Worm (Caenorhabditis elegans) whole organism, L1 larva: ENCODE results near the gene C04F6.7.

Source experiments
- C16A3.4 ChIP-seq: fragments of 150-350 bp; optimal IDR thresholded peaks from 2 replicates; lab custom pipeline; 2014; ENCODE audit warnings: missing biosample characterization, missing genetic modification characterization
- Y116A8C.19 ChIP-seq: sonication (generic microtip); optimal IDR thresholded peaks from 2 replicates; lab custom pipeline; 2016; ENCODE audit warnings: missing compliant biosample characterization, missing genetic modification characterization, borderline replicate concordance
- aly-2 ChIP-seq: fragments of 150-350 bp; optimal IDR thresholded peaks from 2 replicates; lab custom pipeline; 2014; ENCODE audit warnings: missing biosample characterization, missing genetic modification characterization
- ama-1 ChIP-seq: fragments of 150-350 bp; optimal IDR thresholded peaks from 2 replicates; lab custom pipeline; 2014
- blmp-1 ChIP-seq: fragments of 150-350 bp; optimal IDR thresholded peaks from 2 replicates; lab custom pipeline; 2014; ENCODE audit warnings: missing biosample characterization, missing genetic modification characterization
- ceh-63 ChIP-seq: fragments of 200-800 bp; sonication (Bioruptor generic); optimal IDR thresholded peaks from 2 replicates; lab custom pipeline; 2018; ENCODE audit warnings: mild to moderate bottlenecking, missing genetic modification characterization, missing compliant biosample characterization
- ceh-82 ChIP-seq, 3 experiments: fragments of 150-350 bp in 1 of 3; sonication (generic microtip) in 2 of 3; optimal IDR thresholded peaks; 2 replicates each; lab custom pipeline; 2014 to 2017; ENCODE audit warnings: missing biosample characterization in 3 of 3, missing genetic modification characterization in 3 of 3
- ceh-90 ChIP-seq: sonication (generic microtip); optimal IDR thresholded peaks from 2 replicates; lab custom pipeline; 2016; ENCODE audit warnings: missing genetic modification characterization, missing compliant biosample characterization
- ces-1 ChIP-seq: fragments of 150-350 bp; optimal IDR thresholded peaks from 2 replicates; lab custom pipeline; 2014; ENCODE audit warnings: missing biosample characterization, missing genetic modification reagents, missing genetic modification characterization
- dsc-1 ChIP-seq: sonication (generic microtip); optimal IDR thresholded peaks from 2 replicates; lab custom pipeline; 2016; ENCODE audit warnings: mild to moderate bottlenecking, missing genetic modification characterization, missing compliant biosample characterization
- efl-1 ChIP-seq, 4 experiments: fragments of 150-350 bp; optimal IDR thresholded peaks in 3 of 4; peaks in 1 of 4; 1 replicate in 1 of 4; 2 replicates in 3 of 4; lab custom pipeline; 2014; ENCODE audit warnings: missing biosample characterization in 2 of 4, missing genetic modification characterization in 2 of 4, missing genetic modification reagents in 2 of 4
- egl-27 ChIP-seq, 2 experiments: fragments of 150-350 bp in 1 of 2; sonication (generic microtip); optimal IDR thresholded peaks; 3 replicates each; lab custom pipeline; 2017 to 2018; ENCODE audit warnings: missing biosample characterization in 2 of 2, missing genetic modification characterization in 2 of 2, missing genetic modification reagents in 2 of 2
- fkh-4 ChIP-seq: sonication (generic microtip); optimal IDR thresholded peaks from 2 replicates; lab custom pipeline; 2016; ENCODE audit warnings: missing compliant biosample characterization, missing genetic modification characterization, borderline replicate concordance
- fos-1 ChIP-seq: fragments of 150-350 bp; optimal IDR thresholded peaks from 2 replicates; lab custom pipeline; 2014; ENCODE audit warnings: missing biosample characterization, missing genetic modification characterization
- hlh-17 ChIP-seq: fragments of 200-800 bp; sonication (Bioruptor generic); optimal IDR thresholded peaks from 2 replicates; lab custom pipeline; 2018; ENCODE audit warnings: missing genetic modification characterization, mild to moderate bottlenecking, missing compliant biosample characterization, moderate library complexity, borderline replicate concordance
- hlh-4 ChIP-seq: sonication (generic microtip); optimal IDR thresholded peaks from 2 replicates; lab custom pipeline; 2016; ENCODE audit warnings: mild to moderate bottlenecking, missing genetic modification characterization, missing compliant biosample characterization
- irx-1 ChIP-seq: sonication (generic microtip); optimal IDR thresholded peaks from 2 replicates; lab custom pipeline; 2016; ENCODE audit warnings: missing genetic modification characterization, missing compliant biosample characterization
- isw-1 ChIP-seq: fragments of 200-800 bp; sonication (Bioruptor generic); IDR thresholded peaks from 2 replicates; pipeline ENCODE4 v1.3.6; 2022; ENCODE audit warnings: missing genetic modification characterization, missing compliant biosample characterization
- lin-14 ChIP-seq: fragments of 200-800 bp; sonication (Bioruptor generic); optimal IDR thresholded peaks from 2 replicates; lab custom pipeline; 2018; ENCODE audit warnings: mild to moderate bottlenecking, missing genetic modification characterization, moderate library complexity, missing compliant biosample characterization
- lin-15B ChIP-seq: fragments of 150-350 bp; sonication (generic microtip); optimal IDR thresholded peaks from 3 replicates; lab custom pipeline; 2014; ENCODE audit warnings: missing biosample characterization, missing genetic modification characterization
- lin-35 ChIP-seq, 2 experiments: fragments of 150-350 bp; optimal IDR thresholded peaks; 2 replicates each; lab custom pipeline; 2014; ENCODE audit warnings: missing biosample characterization in 2 of 2, missing genetic modification characterization in 2 of 2, missing genetic modification reagents in 2 of 2
- lir-3 ChIP-seq: sonication (generic microtip); optimal IDR thresholded peaks from 2 replicates; lab custom pipeline; 2016; ENCODE audit warnings: mild to moderate bottlenecking, missing genetic modification characterization, moderate library complexity, missing compliant biosample characterization; ENCODE audit not compliant: poor library complexity
- lsy-2 ChIP-seq, 2 experiments: fragments of 150-350 bp; optimal IDR thresholded peaks; 2 replicates each; lab custom pipeline; 2014; ENCODE audit warnings: missing biosample characterization in 2 of 2, missing genetic modification characterization in 2 of 2
- mab-9 ChIP-seq: fragments of 200-800 bp; sonication (Bioruptor generic); IDR thresholded peaks from 2 replicates; pipeline ENCODE4 v1.3.6; 2022; ENCODE audit warnings: missing genetic modification reagents, missing genetic modification characterization, missing compliant biosample characterization
- mdl-1 ChIP-seq, 2 experiments: fragments of 150-350 bp; optimal IDR thresholded peaks; 2 replicates each; lab custom pipeline; 2014 to 2017; ENCODE audit warnings: missing biosample characterization in 2 of 2, missing genetic modification characterization in 2 of 2, inconsistent platforms in 1 of 2
- mef-2 ChIP-seq: fragments of 150-350 bp; optimal IDR thresholded peaks from 2 replicates; lab custom pipeline; 2014; ENCODE audit warnings: missing biosample characterization, missing genetic modification characterization
- mep-1 ChIP-seq: fragments of 150-350 bp; optimal IDR thresholded peaks from 2 replicates; lab custom pipeline; 2014; ENCODE audit warnings: missing biosample characterization, missing genetic modification characterization
- nhr-20 ChIP-seq: sonication (generic microtip); optimal IDR thresholded peaks from 2 replicates; lab custom pipeline; 2016; ENCODE audit warnings: mild to moderate bottlenecking, missing genetic modification characterization, missing compliant biosample characterization
- nhr-28 ChIP-seq: fragments of 150-350 bp; optimal IDR thresholded peaks from 2 replicates; lab custom pipeline; 2014; ENCODE audit warnings: missing biosample characterization, missing genetic modification characterization
- nhr-76 ChIP-seq: sonication (generic microtip); optimal IDR thresholded peaks from 2 replicates; lab custom pipeline; 2017; ENCODE audit warnings: missing biosample characterization, missing genetic modification characterization
- nhr-77 ChIP-seq: fragments of 150-350 bp; optimal IDR thresholded peaks from 2 replicates; lab custom pipeline; 2014; ENCODE audit warnings: missing biosample characterization, missing genetic modification characterization
- nhr-90 ChIP-seq: sonication (generic microtip); optimal IDR thresholded peaks from 2 replicates; lab custom pipeline; 2016; ENCODE audit warnings: mild to moderate bottlenecking, missing genetic modification characterization, missing compliant biosample characterization; ENCODE audit not compliant: poor library complexity
- pax-3 ChIP-seq: fragments of 200-800 bp; sonication (Bioruptor generic); optimal IDR thresholded peaks from 2 replicates; lab custom pipeline; 2018; ENCODE audit warnings: mild to moderate bottlenecking, missing genetic modification characterization, moderate library complexity, missing compliant biosample characterization
- rnt-1 ChIP-seq: sonication (generic microtip); optimal IDR thresholded peaks from 2 replicates; lab custom pipeline; 2016; ENCODE audit warnings: mild to moderate bottlenecking, missing genetic modification characterization, moderate library complexity, missing compliant biosample characterization
- snu-23 ChIP-seq: sonication (generic microtip); optimal IDR thresholded peaks from 2 replicates; lab custom pipeline; 2016; ENCODE audit warnings: missing genetic modification characterization, missing compliant biosample characterization
- sox-4 ChIP-seq: sonication (generic microtip); optimal IDR thresholded peaks from 2 replicates; lab custom pipeline; 2016; ENCODE audit warnings: missing genetic modification characterization, missing compliant biosample characterization
- sptf-1 ChIP-seq: fragments of 150-350 bp; optimal IDR thresholded peaks from 2 replicates; lab custom pipeline; 2014; ENCODE audit warnings: missing biosample characterization, missing genetic modification characterization
- sup-37 ChIP-seq: fragments of 200-800 bp; sonication (Bioruptor generic); optimal IDR thresholded peaks from 2 replicates; lab custom pipeline; 2018; ENCODE audit warnings: mild to moderate bottlenecking, missing genetic modification characterization, missing compliant biosample characterization
- tbx-2 ChIP-seq: sonication (generic microtip); optimal IDR thresholded peaks from 2 replicates; lab custom pipeline; 2016; ENCODE audit warnings: missing genetic modification characterization, missing compliant biosample characterization
- unc-130 ChIP-seq: fragments of 150-350 bp; optimal IDR thresholded peaks from 2 replicates; lab custom pipeline; 2017; ENCODE audit warnings: missing biosample characterization, missing genetic modification characterization, inconsistent platforms
- unc-30 ChIP-seq: sonication (generic microtip); optimal IDR thresholded peaks from 2 replicates; lab custom pipeline; 2017; ENCODE audit warnings: missing biosample characterization, missing genetic modification characterization
- unc-62 ChIP-seq: fragments of 150-350 bp; optimal IDR thresholded peaks from 2 replicates; lab custom pipeline; 2014; ENCODE audit warnings: missing biosample characterization, missing genetic modification reagents, missing genetic modification characterization
- unc-86 ChIP-seq: sonication (generic microtip); optimal IDR thresholded peaks from 2 replicates; lab custom pipeline; 2016; ENCODE audit warnings: missing genetic modification characterization, missing compliant biosample characterization
- vab-15 ChIP-seq: sonication (generic microtip); optimal IDR thresholded peaks from 2 replicates; lab custom pipeline; 2017; ENCODE audit warnings: missing genotype, mild to moderate bottlenecking, missing genetic modification characterization, missing compliant biosample characterization
- zip-4 ChIP-seq: fragments of 200-800 bp; sonication (Bioruptor generic); optimal IDR thresholded peaks from 2 replicates; lab custom pipeline; 2018; ENCODE audit warnings: mild to moderate bottlenecking, missing genetic modification characterization, moderate library complexity, missing compliant biosample characterization

The C04F6.7 gene

DNA sequence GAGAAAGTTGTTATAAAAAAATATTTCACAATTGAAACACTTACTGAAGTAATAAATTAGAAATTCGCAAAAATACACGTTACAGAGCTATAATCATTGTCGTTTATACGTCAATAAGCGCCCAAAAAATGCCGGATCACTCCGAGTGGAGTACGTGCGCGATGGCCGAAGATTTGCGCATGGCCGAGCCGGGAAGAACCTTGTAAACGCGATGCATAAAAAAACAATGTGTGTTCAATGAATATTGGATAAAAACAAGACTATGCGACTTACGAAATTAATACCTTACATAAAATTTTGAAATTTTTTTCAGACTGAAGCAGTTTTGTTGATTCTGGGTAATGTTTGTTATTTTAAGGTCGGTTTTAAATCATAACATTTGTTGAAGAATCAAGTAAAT is 39.9 kb downstream of the C04F6.7 start, which contains the start of gene sorf-1 (continued):
- TF ChIP-seq aly-2 (tag; lab: Kevin White, UChicago), result no peak
- TF ChIP-seq unc-130 (tag; lab: Kevin White, UChicago), result no peak
- TF ChIP-seq ceh-90, result peak; percentile 47
- TF ChIP-seq C16A3.4, result peak; percentile 30
- no peak for TF ChIP-seq mab-9 (GFP tag; lab: Robert Waterston, UW)
- no peak for TF ChIP-seq nhr-77
- peak; percentile 59 for TF ChIP-seq snu-23 (GFP tag; lab: Kevin White, UChicago)
- no peak for TF ChIP-seq lin-35 (GFP tag; optimal IDR thresholded peaks at IDR 0.05; lab: Kevin White, UChicago)
- no peak for TF ChIP-seq unc-30 (tag; lab: Kevin White, UChicago)
- peak; percentile 56 for TF ChIP-seq tbx-2
- TF ChIP-seq ceh-63 (GFP tag; lab: Kevin White, UChicago), result no peak
- no peak for TF ChIP-seq pax-3 (tag; lab: Kevin White, UChicago)
- no peak for TF ChIP-seq zip-4 (GFP tag; lab: Kevin White, UChicago)
- peak; percentile 52 for TF ChIP-seq fkh-4 (tag; lab: Kevin White, UChicago)
- TF ChIP-seq vab-15 (tag; lab: Kevin White, UChicago), result peak; percentile 17
- peak in 1 of 2 experiments; percentile 23 for TF ChIP-seq lsy-2 (tag; optimal IDR thresholded peaks at IDR 0.05; lab: Kevin White, UChicago)
- TF ChIP-seq irx-1 (tag; lab: Kevin White, UChicago), result peak; percentile 18

DNA sequence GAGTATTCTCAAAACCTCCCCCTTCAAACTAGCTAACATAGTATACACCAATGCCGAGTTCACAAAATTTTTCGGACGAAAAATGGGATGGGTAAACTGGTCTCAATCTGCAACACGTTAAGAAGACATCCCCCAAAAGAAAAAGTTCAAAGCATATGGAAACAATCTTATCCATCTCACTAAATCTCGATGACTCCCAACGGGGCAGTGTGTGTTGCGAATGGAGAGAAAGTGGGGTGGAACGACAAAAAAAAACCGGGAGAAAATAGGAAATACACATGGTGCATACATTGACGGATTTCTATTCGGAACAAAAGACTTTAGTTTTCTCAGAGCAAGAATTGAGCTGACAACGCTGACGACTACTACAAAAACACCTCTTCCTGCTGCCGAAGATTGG is 43.7 kb downstream of the C04F6.7 start:
- TF ChIP-seq snu-23 (GFP tag; lab: Kevin White, UChicago) (no peak), unc-30 (tag; lab: Kevin White, UChicago) (no peak), dsc-1 (tag; lab: Kevin White, UChicago) (peak; percentile 88), fkh-4 (tag; lab: Kevin White, UChicago) (peak; percentile 50)
- TF ChIP-seq, all 84 proteins: peak for 2

DNA sequence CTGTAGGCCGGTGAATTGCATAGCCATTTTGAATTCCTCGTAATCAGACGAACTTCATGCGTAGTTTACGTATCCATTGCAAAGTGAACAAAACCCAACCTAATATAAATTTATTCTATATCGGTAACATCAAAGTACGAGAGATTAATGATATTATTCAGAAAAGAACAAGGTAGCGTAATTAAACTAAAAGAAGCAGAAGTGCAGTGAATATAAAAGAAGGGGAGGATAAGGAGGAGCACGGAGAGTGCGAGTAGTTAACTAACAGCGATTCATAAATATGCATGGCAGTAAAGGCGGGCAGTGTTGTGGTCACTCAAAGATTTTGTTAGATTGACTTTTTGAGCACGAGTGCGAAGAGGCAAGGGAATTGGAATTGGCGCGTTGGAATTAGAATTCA is 44.3 kb downstream of the C04F6.7 start, which contains the start of gene clc-3:
Gene clc-3 (minus strand): TSS at position 101 of the 400 bp plus-strand sequence.
- no peak for TF ChIP-seq mdl-1 (tag; optimal IDR thresholded peaks at IDR 0.05; lab: Kevin White, UChicago)
- TF ChIP-seq lin-14 (GFP tag; lab: Kevin White, UChicago), result peak; percentile 2

DNA sequence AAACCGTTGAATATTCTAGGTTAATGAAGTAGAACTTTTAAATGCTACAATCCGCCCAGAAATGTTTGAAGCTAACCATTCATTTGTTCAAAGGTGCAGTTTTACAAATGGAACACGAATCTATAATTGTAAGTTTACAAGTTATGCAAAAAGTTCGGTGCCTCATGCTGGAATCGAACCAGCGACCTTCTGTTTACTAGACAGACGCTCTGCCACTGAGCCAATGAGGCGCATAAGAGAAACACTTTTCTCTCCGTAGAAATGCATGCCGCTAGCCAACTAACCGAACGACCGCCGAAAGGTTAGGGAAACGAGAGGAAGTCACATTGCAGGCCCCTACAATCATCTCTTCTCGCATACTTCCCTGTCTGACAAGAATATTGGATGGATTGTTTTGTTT is 47.7 kb downstream of the C04F6.7 start:
- no peak for TF ChIP-seq sup-37 (GFP tag; lab: Kevin White, UChicago)
- no peak for TF ChIP-seq egl-27 (tag; optimal IDR thresholded peaks at IDR 0.05; lab: Kevin White, UChicago)
- no peak for TF ChIP-seq unc-62 (GFP tag; lab: Kevin White, UChicago)
- peak; percentile 77 for TF ChIP-seq C16A3.4
- TF ChIP-seq lir-3, result peak; percentile 50
- peak; percentile 49 to 70 for TF ChIP-seq lin-35 (GFP tag; optimal IDR thresholded peaks at IDR 0.05; lab: Kevin White, UChicago)
- TF ChIP-seq lin-15B (tag; lab: Kevin White, UChicago), result no peak
- peak; percentile 49 for TF ChIP-seq fos-1
- no peak for TF ChIP-seq hlh-17 (GFP tag; lab: Kevin White, UChicago)
- peak; percentile 64 for TF ChIP-seq mep-1 (tag; lab: Kevin White, UChicago)
- peak; percentile 75 for TF ChIP-seq rnt-1
- no peak for TF ChIP-seq sox-4 (tag; lab: Kevin White, UChicago)
- TF ChIP-seq ceh-82 (tag; optimal IDR thresholded peaks at IDR 0.05; lab: Kevin White, UChicago), result peak; percentile 36 to 75 (median 65)
- peak; percentile 30 to 67 for TF ChIP-seq lsy-2 (tag; optimal IDR thresholded peaks at IDR 0.05; lab: Kevin White, UChicago)
- TF ChIP-seq sptf-1 (tag; lab: Kevin White, UChicago), result no peak
- TF ChIP-seq nhr-77, result peak; percentile 74
- no peak for TF ChIP-seq hlh-4
- peak; percentile 71 for TF ChIP-seq tbx-2
- no peak for TF ChIP-seq blmp-1 (tag; lab: Kevin White, UChicago)
- TF ChIP-seq isw-1 (GFP tag; lab: Robert Waterston, UW), result peak; percentile 38
- TF ChIP-seq ces-1 (GFP tag; lab: Kevin White, UChicago), result no peak
- peak; percentile 76 for TF ChIP-seq nhr-20 (tag; lab: Kevin White, UChicago)
- TF ChIP-seq nhr-28, result no peak
- no peak for TF ChIP-seq Y116A8C.19 (tag; lab: Kevin White, UChicago)
- no peak for TF ChIP-seq ama-1 (lab: Kevin White, UChicago)
- TF ChIP-seq nhr-90 (tag; lab: Kevin White, UChicago), result peak; percentile 71
- peak; percentile 39 to 40 for TF ChIP-seq efl-1 (optimal IDR thresholded peaks at IDR 0.05; lab: Kevin White, UChicago)
- peak in 1 of 2 experiments; percentile 7 for TF ChIP-seq efl-1 (GFP tag; optimal IDR thresholded peaks at IDR 0.05 in 1 of 2; lab: Kevin White, UChicago)
- peak; percentile 14 for TF ChIP-seq nhr-76 (tag; lab: Kevin White, UChicago)
- TF ChIP-seq dsc-1 (tag; lab: Kevin White, UChicago), result peak; percentile 74
- TF ChIP-seq mef-2, result no peak
- peak; percentile 66 for TF ChIP-seq unc-86 (tag; lab: Kevin White, UChicago)
